Worm (Caenorhabditis elegans) whole organism, dauer: Measurements from ENCODE around the gene sri-2.
"Not testable (repeated sequence)": the region's sequence is repeated elsewhere in the genome, so short reads cannot be mapped to it uniquely, and the experiment has no call there.

Experiments
- unc-62 ChIP-seq: sonication (generic microtip); optimal IDR thresholded peaks from 2 replicates; lab custom pipeline; 2017; ENCODE audit warnings: missing biosample characterization, missing genetic modification reagents, missing genetic modification characterization

The sri-2 gene

ce11 chrV:15965114-15965513 lies at the start of gene sri-2:
sri-2 (minus strand) TSS chrV:15965214.
- no peak for TF ChIP-seq unc-62 (GFP tag; lab: Kevin White, UChicago)

ce11 chrV:16009564-16009963 lies 44.5 kb upstream of the sri-2 start, which contains the start of gene str-233:
str-233 (minus strand) TSS chrV:16009664.
- TF ChIP-seq unc-62 (GFP tag; lab: Kevin White, UChicago), result no peak

ce11 chrV:16007505-16007904 lies 42.5 kb upstream of the sri-2 start, which contains the start of gene str-231:
str-231 (minus strand) TSS chrV:16007605.
- TF ChIP-seq unc-62 (GFP tag; lab: Kevin White, UChicago), result no peak

ce11 chrV:16002288-16002687 lies 37.3 kb upstream of the sri-2 start, which contains the start of gene nhr-63:
nhr-63 (plus strand) TSS chrV:16002588.
- no peak for TF ChIP-seq unc-62 (GFP tag; lab: Kevin White, UChicago)

- no peak for TF ChIP-seq unc-62 (GFP tag; lab: Kevin White, UChicago)
These were observed 35.4 kb upstream of the sri-2 start, which contains the start of gene nhr-50 for ce11 chrV:16000433-16000832. nhr-50 (minus strand) TSS chrV:16000631.

- TF ChIP-seq unc-62 (GFP tag; lab: Kevin White, UChicago), result no peak
These were observed 31.7 kb upstream of the sri-2 start, which contains the start of the genes C06C6.9 and C06C6.8 for ce11 chrV:15996655-15997186. C06C6.9 (minus strand) TSS chrV:15996755. C06C6.8 (plus strand) TSS chrV:15997136.

- TF ChIP-seq unc-62 (GFP tag; lab: Kevin White, UChicago), result not testable (repeated sequence)
These were observed 26.8 kb upstream of the sri-2 start, which contains the start of gene C06C6.7 for ce11 chrV:15991850-15992249. C06C6.7 (plus strand) TSS chrV:15992150.

- TF ChIP-seq unc-62 (GFP tag; lab: Kevin White, UChicago), result no peak
These were observed 23.1 kb upstream of the sri-2 start, which contains the start of gene F36G9.15 for ce11 chrV:15988074-15988473. F36G9.15 (minus strand) TSS chrV:15988174.

ce11 chrV:15982733-15983344 lies 17.8 kb upstream of the sri-2 start, which contains the start of the genes fbxa-99 and F36G9.13:
fbxa-99 (minus strand) TSS chrV:15982854.
F36G9.13 (plus strand) TSS chrV:15983294.
- TF ChIP-seq unc-62 (GFP tag; lab: Kevin White, UChicago), result no peak

ce11 chrV:15978232-15978764 lies 13.3 kb upstream of the sri-2 start, which contains the start of gene oac-20:
oac-20 (plus strand) TSS chrV:15978714.
- no peak for TF ChIP-seq unc-62 (GFP tag; lab: Kevin White, UChicago)

ce11 chrV:15975845-15976244 lies 10.8 kb upstream of the sri-2 start, which contains the start of gene clec-232:
clec-232 (plus strand) TSS chrV:15976145.
- TF ChIP-seq unc-62 (GFP tag; lab: Kevin White, UChicago), result no peak

ce11 chrV:15974836-15975235 lies 9.8 kb upstream of the sri-2 start, which contains the start of gene sru-22:
sru-22 (minus strand) TSS chrV:15974936.
- TF ChIP-seq unc-62 (GFP tag; lab: Kevin White, UChicago), result no peak

- no peak for TF ChIP-seq unc-62 (GFP tag; lab: Kevin White, UChicago)
These were observed 7.5 kb upstream of the sri-2 start, which contains the start of gene sru-23 for ce11 chrV:15972484-15972883. sru-23 (minus strand) TSS chrV:15972584.

- no peak for TF ChIP-seq unc-62 (GFP tag; lab: Kevin White, UChicago)
These were observed 5.8 kb upstream of the sri-2 start for ce11 chrV:15970820-15971219.

ce11 chrV:15969653-15970052 lies 4.6 kb upstream of the sri-2 start, which contains the start of gene F36G9.7:
F36G9.7 (minus strand) TSS chrV:15969753.
- TF ChIP-seq unc-62 (GFP tag; lab: Kevin White, UChicago), result no peak

- no peak for TF ChIP-seq unc-62 (GFP tag; lab: Kevin White, UChicago)
These were observed 2.5 kb upstream of the sri-2 start, which contains the start of gene sri-1 for ce11 chrV:15967542-15967941. sri-1 (minus strand) TSS chrV:15967642.
